Worm (Caenorhabditis elegans): ENCODE data around the gene ttr-45.

The ttr-45 gene

ce11 chrIV:13303442-13303841 is 49.4 kb downstream of the ttr-45 start, which contains the start of gene Y67H2A.7:
Y67H2A.7 (plus strand) TSS chrIV:13303742.
- TF ChIP-seq gmeb-2 (tag; optimal IDR thresholded peaks at IDR 0.05): no peak
- TF ChIP-seq madf-2 (tag; optimal IDR thresholded peaks at IDR 0.05): no peak
- TF ChIP-seq ets-4 (tag; optimal IDR thresholded peaks at IDR 0.05): no peak
- no peak for TF ChIP-seq T23F11.4 (GFP tag; optimal IDR thresholded peaks at IDR 0.05)
- TF ChIP-seq unc-55 (GFP tag; optimal IDR thresholded peaks at IDR 0.05): no peak
- no peak for TF ChIP-seq dmd-4 (tag; optimal IDR thresholded peaks at IDR 0.05; ENCODE audit: borderline replicate concordance)
- no peak for TF ChIP-seq K09A11.1 (tag; optimal IDR thresholded peaks at IDR 0.05; ENCODE audit: insufficient read depth)
- TF ChIP-seq ceh-6 (GFP tag; optimal IDR thresholded peaks at IDR 0.05): no peak
- no peak for TF ChIP-seq K02D7.2 (tag; optimal IDR thresholded peaks at IDR 0.05)

- TF ChIP-seq hlh-30 (tag; optimal IDR thresholded peaks at IDR 0.05; ENCODE audit: insufficient read depth) (no peak), nfya-1 (tag; optimal IDR thresholded peaks at IDR 0.05) (peak; percentile 62)
Observed at ce11 chrIV:13304786-13305185, 50.8 kb downstream of the ttr-45 start.

All from whole organism, late embryonic.